Fruit fly (Drosophila melanogaster): ENCODE results near the gene Arl8.
A peak's percentile ranks its signal among the peaks of the same experiment; 100 is the strongest.

Arl8 gene

DNA sequence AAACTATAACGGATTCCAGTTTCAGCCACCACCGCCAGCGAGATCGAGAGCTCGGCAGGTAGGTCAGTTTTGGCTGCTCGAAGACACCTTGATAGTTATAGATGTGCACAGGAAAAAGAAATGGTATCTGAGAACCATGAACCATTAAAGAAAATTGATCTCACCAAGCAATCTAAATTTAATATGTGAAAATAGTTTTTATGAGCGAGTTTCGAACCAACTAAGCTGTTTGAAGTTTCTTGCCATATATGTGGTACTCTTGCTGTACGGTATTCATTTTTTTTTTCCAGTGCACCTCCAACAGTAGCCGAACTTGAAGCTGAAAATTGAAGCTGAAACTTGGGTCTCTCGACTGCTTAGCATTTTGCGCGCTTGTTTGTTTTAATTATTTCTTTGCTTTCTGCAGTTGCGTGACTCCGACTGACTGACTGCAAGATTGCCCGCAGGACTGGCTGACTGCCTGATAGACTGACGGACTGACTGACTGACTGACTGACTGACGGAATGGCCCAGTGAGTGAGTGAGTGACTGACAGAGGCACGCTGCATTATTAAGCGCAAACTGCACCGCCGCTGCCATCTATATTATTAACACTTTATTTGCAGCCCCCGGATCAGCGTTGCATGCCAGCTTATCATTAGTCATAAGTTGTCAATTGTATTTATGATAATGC, 45.2 kb downstream of the Arl8 start (continued):
- TF ChIP-seq CG4318 (GFP tag; optimal IDR thresholded peaks at IDR 0.05) (peak; percentile 67), Lpt (GFP tag; optimal IDR thresholded peaks at IDR 0.05) (peak; percentile 43), Sox14 (GFP tag; optimal IDR thresholded peaks at IDR 0.05) (peak; percentile 5), Blimp-1 (GFP tag; optimal IDR thresholded peaks at IDR 0.05) (no peak), CG7368 (GFP tag; optimal IDR thresholded peaks at IDR 0.05) (peak; percentile 25), CG6163 (GFP tag; IDR thresholded peaks at IDR 0.05) (peak; percentile 40; the same call in 1 of the 3 replicates), CG11294 (GFP tag; IDR thresholded peaks at IDR 0.05) (peak; percentile 47)

DNA sequence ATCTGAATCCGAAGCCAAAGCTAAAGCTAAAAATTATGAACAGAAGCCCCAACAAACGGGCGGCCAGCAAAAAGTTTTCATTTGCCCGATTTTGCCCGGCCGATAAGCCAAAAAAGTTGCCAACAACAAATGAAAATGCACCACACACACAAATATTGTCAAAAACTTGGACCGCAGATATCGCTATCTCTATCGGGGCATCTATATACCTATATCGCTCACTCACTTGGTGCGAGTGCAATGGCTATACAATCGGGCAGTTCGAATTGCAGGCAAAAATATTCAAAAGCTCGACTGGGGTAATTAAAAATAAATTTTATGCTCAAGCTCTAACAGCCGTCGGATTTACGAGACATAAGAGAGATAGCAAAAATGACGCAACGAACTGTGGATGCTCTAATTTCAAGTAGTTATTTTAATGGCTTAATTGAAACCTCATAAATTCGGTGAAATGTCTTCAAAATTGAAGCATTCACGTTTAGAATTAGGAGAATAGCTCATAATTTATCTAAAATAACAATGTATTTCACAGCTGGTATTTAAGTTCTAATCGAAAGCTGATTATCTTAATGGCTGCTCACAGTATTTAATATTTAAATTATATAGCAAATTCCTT, 49.8 kb downstream of the Arl8 start:
- TF ChIP-seq CG10631 (GFP tag; optimal IDR thresholded peaks at IDR 0.05) (no peak), Ets96B (tag; optimal IDR thresholded peaks at IDR 0.05) (no peak), CG10669 (GFP tag; optimal IDR thresholded peaks at IDR 0.05) (no peak), Eip78C (GFP tag) (no peak), CG6854 (GFP tag; optimal IDR thresholded peaks at IDR 0.05) (no peak), topi (GFP tag; optimal IDR thresholded peaks at IDR 0.05) (no peak), Sox15 (GFP tag; optimal IDR thresholded peaks at IDR 0.05) (no peak), CG7368 (GFP tag; optimal IDR thresholded peaks at IDR 0.05) (no peak), fd85E (GFP tag; optimal IDR thresholded peaks at IDR 0.05) (no peak), net (GFP tag; optimal IDR thresholded peaks at IDR 0.05) (no peak), CG1621 (tag; optimal IDR thresholded peaks at IDR 0.05) (no peak), CG6792 (GFP tag; optimal IDR thresholded peaks at IDR 0.05) (no peak), Eip93F (GFP tag; optimal IDR thresholded peaks at IDR 0.05) (no peak), CG6276 (GFP tag; optimal IDR thresholded peaks at IDR 0.05) (no peak), CG4318 (GFP tag; optimal IDR thresholded peaks at IDR 0.05) (no peak)
